Fruit fly (Drosophila melanogaster) whole organism, embryonic: ENCODE measurements around the gene CG14340.

Experiments
- CG10321 ChIP-seq: fragments of 200-800 bp; sonication (Bioruptor generic); IDR thresholded peaks from 2 replicates; pipeline ENCODE4 v1.3.6; 2022; ENCODE audit warnings: missing biosample characterization, missing genetic modification characterization
- CG10543 ChIP-seq: fragments of 200-800 bp; sonication (Bioruptor generic); optimal IDR thresholded peaks from 3 replicates; lab custom pipeline; 2017; ENCODE audit warnings: missing biosample characterization, mild to moderate bottlenecking, missing genetic modification characterization, moderate library complexity
- CG12391 ChIP-seq: fragments of 200-800 bp; sonication (Bioruptor generic); optimal IDR thresholded peaks from 3 replicates; lab custom pipeline; 2018; ENCODE audit warnings: missing biosample characterization, mild to moderate bottlenecking, missing genetic modification characterization, moderate library complexity
- CG12769 ChIP-seq: fragments of 200-800 bp; sonication (Bioruptor generic); optimal IDR thresholded peaks from 2 replicates; lab custom pipeline; 2019; ENCODE audit warnings: missing biosample characterization, mild to moderate bottlenecking, missing genetic modification characterization, moderate library complexity
- CG13894 ChIP-seq: fragments of 200-800 bp; sonication (Bioruptor generic); optimal IDR thresholded peaks from 3 replicates; lab custom pipeline; 2018; ENCODE audit warnings: missing biosample characterization, mild to moderate bottlenecking, missing genetic modification characterization, moderate library complexity
- CG1603 ChIP-seq: fragments of 200-800 bp; sonication (Bioruptor generic); optimal IDR thresholded peaks from 2 replicates; lab custom pipeline; 2019; ENCODE audit warnings: missing biosample characterization, mild to moderate bottlenecking, missing genetic modification characterization, moderate library complexity
- CG17359 ChIP-seq: fragments of 200-800 bp; sonication (Bioruptor generic); optimal IDR thresholded peaks from 3 replicates; lab custom pipeline; 2018; ENCODE audit warnings: missing biosample characterization, mild to moderate bottlenecking, missing genetic modification characterization, moderate library complexity
- CG17385 ChIP-seq: fragments of 200-800 bp; sonication (Bioruptor generic); optimal IDR thresholded peaks from 3 replicates; lab custom pipeline; 2018; ENCODE audit warnings: missing biosample characterization, mild to moderate bottlenecking, missing genetic modification characterization
- CG17912 ChIP-seq: fragments of 200-800 bp; sonication (Bioruptor generic); optimal IDR thresholded peaks from 2 replicates; lab custom pipeline; 2018; ENCODE audit warnings: missing biosample characterization, mild to moderate bottlenecking, missing genetic modification characterization
- CG2116 ChIP-seq: fragments of 200-800 bp; sonication (Bioruptor generic); optimal IDR thresholded peaks from 3 replicates; lab custom pipeline; 2018; ENCODE audit warnings: missing biosample characterization, mild to moderate bottlenecking, missing genetic modification characterization
- CG2120 ChIP-seq: fragments of 200-800 bp; sonication (Bioruptor generic); optimal IDR thresholded peaks from 3 replicates; lab custom pipeline; 2016; ENCODE audit warnings: missing biosample characterization, missing genetic modification characterization
- CG32532 ChIP-seq: fragments of 200-800 bp; sonication (Bioruptor generic); IDR thresholded peaks from 2 replicates; pipeline ENCODE4 v1.3.6; 2022; ENCODE audit warnings: missing biosample characterization, missing genetic modification characterization
- CG34376 ChIP-seq: fragments of 200-800 bp; sonication (Bioruptor generic); optimal IDR thresholded peaks from 2 replicates; lab custom pipeline; 2018; ENCODE audit warnings: missing biosample characterization, mild to moderate bottlenecking, missing genetic modification characterization
- CG42726 ChIP-seq: fragments of 200-800 bp; sonication (Bioruptor generic); IDR thresholded peaks from 2 replicates; pipeline ENCODE4 v1.3.6; 2022; ENCODE audit warnings: missing biosample characterization, missing genetic modification characterization; ENCODE audit not compliant: partially characterized antibody
- CG4707 ChIP-seq: fragments of 200-800 bp; sonication (Bioruptor generic); optimal IDR thresholded peaks from 2 replicates; lab custom pipeline; 2018; ENCODE audit warnings: missing biosample characterization, mild to moderate bottlenecking, missing genetic modification characterization, moderate library complexity
- CG5180 ChIP-seq: fragments of 200-800 bp; sonication (Bioruptor generic); optimal IDR thresholded peaks from 3 replicates; lab custom pipeline; 2017; ENCODE audit warnings: missing biosample characterization, missing genetic modification characterization, mild to moderate bottlenecking, moderate library complexity, missing genetic modification reagents
- Dp ChIP-seq: fragments of 200-800 bp; sonication (Bioruptor generic); optimal IDR thresholded peaks from 2 replicates; lab custom pipeline; 2018; ENCODE audit warnings: missing biosample characterization, mild to moderate bottlenecking, missing genetic modification characterization, moderate library complexity
- Drgx ChIP-seq: fragments of 200-800 bp; sonication (Bioruptor generic); IDR thresholded peaks from 2 replicates; pipeline ENCODE4 v1.3.6; 2022; ENCODE audit warnings: missing biosample characterization, missing genetic modification characterization
- E2f2 ChIP-seq: fragments of 200-800 bp; sonication (Bioruptor generic); IDR thresholded peaks from 2 replicates; pipeline ENCODE4 v1.3.6; 2022; ENCODE audit warnings: missing biosample characterization, missing genetic modification characterization
- Eip74EF ChIP-seq, 2 experiments: fragments of 200-800 bp in 1 of 2; fragments of >200 bp in 1 of 2; sonication (Bioruptor generic) in 1 of 2; optimal IDR thresholded peaks; 2 replicates each; lab custom pipeline; 2017 to 2019; ENCODE audit warnings: missing biosample characterization in 2 of 2, missing genetic modification characterization in 2 of 2, mild to moderate bottlenecking in 1 of 2, moderate library complexity in 1 of 2
- Ets97D ChIP-seq: fragments of 200-800 bp; sonication (Bioruptor generic); optimal IDR thresholded peaks from 3 replicates; lab custom pipeline; 2016; ENCODE audit warnings: missing biosample characterization, missing genetic modification characterization
- Fer1 ChIP-seq: fragments of 200-800 bp; sonication (Bioruptor generic); optimal IDR thresholded peaks from 2 replicates; lab custom pipeline; 2017; ENCODE audit warnings: missing biosample characterization, mild to moderate bottlenecking, missing genetic modification characterization
- GATAe ChIP-seq: fragments of 200-800 bp; sonication (Bioruptor generic); conservative IDR thresholded peaks from 2 replicates; pipeline ENCODE4 v1.3.6; 2022; ENCODE audit warnings: missing biosample characterization, missing genetic modification characterization
- HHEX ChIP-seq: fragments of 200-800 bp; sonication (Bioruptor generic); optimal IDR thresholded peaks from 3 replicates; lab custom pipeline; 2017; ENCODE audit warnings: missing biosample characterization, mild to moderate bottlenecking, missing genetic modification characterization, missing genetic modification reagents
- Hsf ChIP-seq: fragments of 200-800 bp; sonication (Bioruptor generic); optimal IDR thresholded peaks from 3 replicates; lab custom pipeline; 2016; ENCODE audit warnings: missing biosample characterization, missing genetic modification characterization
- Rfx ChIP-seq: fragments of 200-800 bp; sonication (Bioruptor generic); IDR thresholded peaks from 2 replicates; pipeline ENCODE4 v1.3.6; 2022; ENCODE audit warnings: missing biosample characterization, missing genetic modification characterization
- Trl ChIP-seq, 3 experiments: fragments of >200 bp in 2 of 3; fragments of 200-800 bp in 1 of 3; sonication (Bioruptor generic) in 1 of 3; optimal IDR thresholded peaks; 2 replicates in 1 of 3; 3 replicates in 2 of 3; lab custom pipeline; 2016 to 2017; ENCODE audit warnings: missing biosample characterization in 1 of 3, missing genetic modification characterization in 1 of 3
- ash1 ChIP-seq: fragments of 200-800 bp; sonication (Bioruptor generic); optimal IDR thresholded peaks from 2 replicates; lab custom pipeline; 2018; ENCODE audit warnings: missing biosample characterization, mild to moderate bottlenecking, missing genetic modification characterization
- bbx ChIP-seq: fragments of 200-800 bp; sonication (Bioruptor generic); IDR thresholded peaks from 2 replicates; pipeline ENCODE4 v1.3.6; 2022; ENCODE audit warnings: missing biosample characterization, missing genetic modification characterization; ENCODE audit not compliant: partially characterized antibody
- cad ChIP-seq: fragments of >200 bp; optimal IDR thresholded peaks from 2 replicates; lab custom pipeline; 2017; ENCODE audit warnings: missing biosample characterization, missing genetic modification characterization
- cg ChIP-seq: fragments of 200-800 bp; sonication (Bioruptor generic); optimal IDR thresholded peaks from 3 replicates; lab custom pipeline; 2019; ENCODE audit warnings: missing biosample characterization, mild to moderate bottlenecking, missing genetic modification characterization, moderate library complexity
- chinmo ChIP-seq: fragments of 200-800 bp; sonication (Bioruptor generic); IDR thresholded peaks from 4 replicates; pipeline ENCODE4 v1.3.6; 2022; ENCODE audit warnings: missing biosample characterization, missing genetic modification characterization; ENCODE audit not compliant: partially characterized antibody
- ci ChIP-seq: fragments of 200-800 bp; sonication (Bioruptor generic); IDR thresholded peaks from 3 replicates; pipeline ENCODE4 v1.3.6; 2022; ENCODE audit warnings: missing biosample characterization, missing genetic modification characterization
- dm ChIP-seq: fragments of 200-800 bp; sonication (Bioruptor generic); optimal IDR thresholded peaks from 3 replicates; lab custom pipeline; 2016; ENCODE audit warnings: missing biosample characterization, missing genetic modification characterization
- dpn ChIP-seq, 2 experiments: fragments of 200-800 bp; sonication (Bioruptor generic); optimal IDR thresholded peaks; 3 replicates each; lab custom pipeline; 2016; ENCODE audit warnings: missing biosample characterization in 2 of 2, missing genetic modification characterization in 2 of 2
- gce ChIP-seq: fragments of 200-800 bp; sonication (Bioruptor generic); IDR thresholded peaks from 3 replicates; pipeline ENCODE4 v1.3.6; 2022; ENCODE audit warnings: missing biosample characterization, missing genetic modification characterization
- h ChIP-seq: fragments of >200 bp; optimal IDR thresholded peaks from 2 replicates; lab custom pipeline; 2017
- jumu ChIP-seq: fragments of 200-800 bp; sonication (Bioruptor generic); optimal IDR thresholded peaks from 3 replicates; lab custom pipeline; 2016; ENCODE audit warnings: missing biosample characterization, missing genetic modification characterization
- lbe ChIP-seq: fragments of 200-800 bp; sonication (Bioruptor generic); optimal IDR thresholded peaks from 2 replicates; lab custom pipeline; 2016; ENCODE audit warnings: missing biosample characterization, mild to moderate bottlenecking, missing genetic modification characterization
- mirr ChIP-seq: fragments of 200-800 bp; sonication (Bioruptor generic); optimal IDR thresholded peaks from 3 replicates; lab custom pipeline; 2018; ENCODE audit warnings: missing biosample characterization, mild to moderate bottlenecking, missing genetic modification characterization
- mld ChIP-seq: fragments of 200-800 bp; sonication (Bioruptor generic); IDR thresholded peaks from 3 replicates; pipeline ENCODE4 v1.3.6; 2022; ENCODE audit warnings: missing biosample characterization, missing genetic modification characterization; ENCODE audit not compliant: partially characterized antibody
- odd ChIP-seq: fragments of 200-800 bp; sonication (Bioruptor generic); optimal IDR thresholded peaks from 2 replicates; lab custom pipeline; 2017; ENCODE audit warnings: missing biosample characterization, mild to moderate bottlenecking, missing genetic modification characterization
- sd ChIP-seq: fragments of 200-800 bp; sonication (Bioruptor generic); optimal IDR thresholded peaks from 3 replicates; lab custom pipeline; 2018; ENCODE audit warnings: missing biosample characterization, mild to moderate bottlenecking, missing genetic modification characterization, moderate library complexity
- sens ChIP-seq: fragments of 200-800 bp; sonication (Bioruptor generic); peaks from one replicate; lab custom pipeline; 2016; ENCODE audit warnings: missing biosample characterization, missing genetic modification characterization
- sqz ChIP-seq: fragments of 200-800 bp; sonication (Bioruptor generic); optimal IDR thresholded peaks from 3 replicates; lab custom pipeline; 2018; ENCODE audit warnings: missing biosample characterization, mild to moderate bottlenecking, missing genetic modification characterization
- sr ChIP-seq: fragments of 200-800 bp; sonication (Bioruptor generic); IDR thresholded peaks from 3 replicates; pipeline ENCODE4 v1.3.6; 2022; ENCODE audit warnings: missing biosample characterization, missing genetic modification characterization
- stwl ChIP-seq: fragments of 200-800 bp; sonication (Bioruptor generic); optimal IDR thresholded peaks from 3 replicates; lab custom pipeline; 2018; ENCODE audit warnings: missing biosample characterization, mild to moderate bottlenecking, missing genetic modification characterization, moderate library complexity
- toy ChIP-seq: fragments of 200-800 bp; sonication (Bioruptor generic); IDR thresholded peaks from 2 replicates; pipeline ENCODE4 v1.3.6; 2022; ENCODE audit warnings: missing biosample characterization, missing genetic modification characterization
- zfh2 ChIP-seq: fragments of 200-800 bp; sonication (Bioruptor generic); optimal IDR thresholded peaks from 2 replicates; lab custom pipeline; 2016; ENCODE audit warnings: missing biosample characterization, missing genetic modification characterization

Gene CG14340

DNA sequence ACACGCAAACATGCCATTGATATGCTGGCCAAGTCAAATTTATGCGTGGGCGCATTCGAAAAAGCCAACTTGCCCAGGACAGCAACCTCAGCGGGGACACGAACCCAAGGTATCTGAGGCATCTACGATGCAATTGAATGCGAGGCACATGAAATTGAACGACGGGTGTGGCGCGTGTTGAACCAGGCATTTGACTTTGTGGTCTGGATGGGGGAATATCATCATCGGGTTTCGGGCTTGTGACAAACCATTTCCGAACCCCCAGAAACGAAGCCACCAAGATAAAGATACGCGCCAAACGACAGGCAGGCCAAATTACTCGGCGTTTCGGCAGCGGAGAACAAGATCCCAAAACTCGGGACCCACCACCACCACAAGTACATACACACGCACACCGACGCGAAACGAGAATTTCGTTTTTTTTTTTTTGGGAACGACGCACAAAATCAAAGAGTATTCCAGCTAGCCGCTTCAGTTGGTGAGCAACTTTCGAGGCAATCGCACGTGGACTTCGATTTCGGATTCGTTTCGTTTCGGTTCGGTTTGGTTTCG, 30.1 kb downstream of the CG14340 start, which contains the start of gene MFS3 (continued):
- TF ChIP-seq cg (GFP tag; lab: Kevin White, UChicago) (peak; percentile 81), CG1603 (tag; lab: Kevin White, UChicago) (peak; percentile 80), CG17912 (GFP tag; lab: Kevin White, UChicago) (no peak), CG17385 (GFP tag; lab: Kevin White, UChicago) (peak; percentile 40), CG34376 (GFP tag; lab: Kevin White, UChicago) (peak; percentile 24), sqz (peak; percentile 96), h (lab: Kevin White, UChicago) (no peak), CG12391 (peak; percentile 3), Ets97D (GFP tag; lab: Kevin White, UChicago) (peak; percentile 19), sd (tag; lab: Kevin White, UChicago) (peak; percentile 74), gce (GFP tag; lab: Robert Waterston, UW) (0 out of 3 replicates have a peak, but pooled peaks have one; percentile 32), Dp (GFP tag; lab: Kevin White, UChicago) (peak; percentile 60), Fer1 (peak; percentile 62), CG42726 (GFP tag; lab: Robert Waterston, UW) (0 out of 2 replicates have a peak, but pooled peaks have one; percentile 3), Hsf (GFP tag; lab: Kevin White, UChicago) (peak; percentile 28), stwl (tag; lab: Kevin White, UChicago) (peak; percentile 54), zfh2 (GFP tag; lab: Kevin White, UChicago) (no peak), sr (GFP tag; lab: Robert Waterston, UW) (peak; percentile 98), CG32532 (peak; percentile 13; the same call in 1 of the 2 replicates), CG10321 (no peak), Eip74EF (GFP tag; optimal IDR thresholded peaks at IDR 0.05; lab: Kevin White, UChicago) (peak in 1 of 2 experiments; percentile 23), dpn (GFP tag; optimal IDR thresholded peaks at IDR 0.05; lab: Kevin White, UChicago) (peak in 1 of 2 experiments; percentile 21), CG5180 (peak; percentile 3), CG12769 (tag; lab: Kevin White, UChicago) (peak; percentile 89), ash1 (GFP tag; lab: Kevin White, UChicago) (no peak), Rfx (GFP tag; lab: Robert Waterston, UW) (peak; percentile 26; the same call in 1 of the 2 replicates), lbe (no peak), sens (peak; percentile 57), CG2120 (GFP tag; lab: Kevin White, UChicago) (peak; percentile 18), jumu (GFP tag; lab: Kevin White, UChicago) (no peak), ci (GFP tag; lab: Robert Waterston, UW) (peak; percentile 54; the same call in 2 of the 3 replicates), Drgx (peak; percentile 25; the same call in 1 of the 2 replicates), CG13894 (tag; lab: Kevin White, UChicago) (peak; percentile 81), dm (GFP tag; lab: Kevin White, UChicago) (peak; percentile 6), CG10543 (GFP tag; lab: Kevin White, UChicago) (peak; percentile 75), cad (no peak), Trl (optimal IDR thresholded peaks at IDR 0.05; lab: Kevin White, UChicago) (peak in 1 of 2 experiments; percentile 3), Trl (GFP tag; optimal IDR thresholded peaks at IDR 0.05; lab: Kevin White, UChicago) (no peak), mirr (GFP tag; lab: Kevin White, UChicago) (peak; percentile 11), HHEX (peak; percentile 6), odd (peak; percentile 37), CG4707 (no peak), chinmo (GFP tag; lab: Robert Waterston, UW) (peak; percentile 95), GATAe (no peak), E2f2 (GFP tag; lab: Robert Waterston, UW) (peak; percentile 76), toy (GFP tag; lab: Robert Waterston, UW) (peak; percentile 41; the same call in 1 of the 2 replicates), CG17359 (tag; lab: Kevin White, UChicago) (peak; percentile 32), mld (GFP tag; lab: Robert Waterston, UW) (no peak), CG2116 (GFP tag; lab: Kevin White, UChicago) (peak; percentile 33), bbx (GFP tag; lab: Robert Waterston, UW) (peak; percentile 38; the same call in 1 of the 2 replicates)
